Worm (Caenorhabditis elegans): Measurements from ENCODE around the gene srj-53.

The srj-53 gene

DNA sequence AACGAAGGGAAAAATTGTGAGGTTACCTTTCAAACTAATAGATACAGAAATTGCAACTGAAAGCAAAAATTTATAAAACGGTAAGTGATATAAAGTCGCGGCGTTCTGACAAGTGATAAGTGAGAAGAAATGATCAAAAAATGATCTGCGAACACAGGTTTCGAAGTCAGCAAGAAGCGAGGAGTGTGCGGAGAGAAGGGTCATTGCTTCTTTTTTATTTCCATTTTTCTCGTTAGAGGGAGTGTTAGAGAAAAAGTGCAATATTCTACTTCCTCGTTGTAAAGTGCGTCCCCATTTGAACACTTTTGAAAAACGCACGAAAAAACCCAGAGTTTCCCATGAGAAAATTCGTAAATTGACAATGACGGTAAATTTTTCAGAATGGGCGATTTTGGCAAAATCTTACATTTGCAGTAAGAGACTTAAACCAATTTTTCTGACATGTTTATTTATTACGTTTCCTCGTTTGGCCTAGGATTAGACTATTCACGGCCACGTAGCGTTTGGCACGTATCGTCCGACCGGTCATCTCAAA, 17.9 kb downstream of the srj-53 start, which contains the start of the genes fbxa-72 and srx-21:
Gene fbxa-72 (minus strand): TSS at position 204 of the 535 bp plus-strand sequence.
Gene srx-21 (plus strand): TSS at position 485 of the 535 bp plus-strand sequence.
- no peak for TF ChIP-seq zip-8 (tag; optimal IDR thresholded peaks at IDR 0.05)
- no peak for TF ChIP-seq flh-1 (GFP tag; optimal IDR thresholded peaks at IDR 0.05)
- no peak for TF ChIP-seq mab-5 (tag; optimal IDR thresholded peaks at IDR 0.05)
- no peak for TF ChIP-seq nhr-76 (tag; optimal IDR thresholded peaks at IDR 0.05)
- TF ChIP-seq mep-1 (tag; optimal IDR thresholded peaks at IDR 0.05), result no peak
- no peak for TF ChIP-seq unc-62 (GFP tag; optimal IDR thresholded peaks at IDR 0.05)
- TF ChIP-seq cnd-1 (tag; optimal IDR thresholded peaks at IDR 0.05), result no peak
- no peak for TF ChIP-seq ztf-11 (tag; optimal IDR thresholded peaks at IDR 0.05)
- no peak for TF ChIP-seq ceh-83 (GFP tag; optimal IDR thresholded peaks at IDR 0.05)
- no peak for TF ChIP-seq snpc-4 (tag; optimal IDR thresholded peaks at IDR 0.05)
- TF ChIP-seq nhr-28 (tag; optimal IDR thresholded peaks at IDR 0.05), result no peak
- no peak for TF ChIP-seq drap-1 (GFP tag; optimal IDR thresholded peaks at IDR 0.05)
- TF ChIP-seq unc-39 (tag; optimal IDR thresholded peaks at IDR 0.05), result no peak
- no peak for TF ChIP-seq hlh-1 (tag; optimal IDR thresholded peaks at IDR 0.05)

DNA sequence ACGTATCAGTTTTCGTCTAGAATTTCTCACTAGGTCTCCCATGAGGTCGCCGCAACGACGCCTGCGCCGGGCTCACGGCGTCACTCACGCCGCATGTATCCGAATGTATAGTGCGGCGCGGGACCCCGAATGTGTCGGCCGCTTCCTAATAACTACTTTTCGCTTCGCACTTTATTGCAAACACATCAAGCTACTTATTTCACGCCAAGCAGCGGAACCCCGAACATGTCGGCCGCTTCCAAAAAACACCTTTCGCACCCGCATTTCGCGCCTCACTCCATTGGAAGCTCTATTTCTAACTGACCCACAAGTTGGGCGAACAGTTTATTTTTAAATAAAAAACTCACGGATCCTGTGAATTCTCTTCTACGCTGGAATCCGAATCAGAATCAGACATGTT, 18.4 kb downstream of the srj-53 start:
- no peak for TF ChIP-seq blmp-1 (tag; optimal IDR thresholded peaks at IDR 0.05)
- TF ChIP-seq ztf-11 (tag; optimal IDR thresholded peaks at IDR 0.05), result no peak
- TF ChIP-seq hlh-1 (tag; optimal IDR thresholded peaks at IDR 0.05), result no peak
- no peak for TF ChIP-seq unc-39 (tag; optimal IDR thresholded peaks at IDR 0.05)
- no peak for TF ChIP-seq tbx-8 (GFP tag; optimal IDR thresholded peaks at IDR 0.05)
- no peak for TF ChIP-seq pha-4 (tag; optimal IDR thresholded peaks at IDR 0.05)
- TF ChIP-seq mab-5 (tag; optimal IDR thresholded peaks at IDR 0.05), result no peak
- no peak for TF ChIP-seq nhr-12 (tag; optimal IDR thresholded peaks at IDR 0.05)
- TF ChIP-seq elt-1 (tag; optimal IDR thresholded peaks at IDR 0.05; ENCODE audit: borderline replicate concordance, insufficient read depth), result no peak
- TF ChIP-seq M03D4.4 (tag; optimal IDR thresholded peaks at IDR 0.05), result no peak
- no peak for TF ChIP-seq zip-8 (tag; optimal IDR thresholded peaks at IDR 0.05)
- no peak for TF ChIP-seq mep-1 (tag; optimal IDR thresholded peaks at IDR 0.05)
- no peak for TF ChIP-seq ces-1 (GFP tag; optimal IDR thresholded peaks at IDR 0.05)
- TF ChIP-seq ceh-39 (tag; optimal IDR thresholded peaks at IDR 0.05), result no peak
- TF ChIP-seq bed-3 (GFP tag; optimal IDR thresholded peaks at IDR 0.05), result no peak
- TF ChIP-seq nhr-76 (tag; optimal IDR thresholded peaks at IDR 0.05), result no peak
- no peak for TF ChIP-seq unc-62 (GFP tag; optimal IDR thresholded peaks at IDR 0.05)
- TF ChIP-seq nhr-28 (tag; optimal IDR thresholded peaks at IDR 0.05), result no peak
- TF ChIP-seq sptf-1 (tag; optimal IDR thresholded peaks at IDR 0.05), result no peak
- TF ChIP-seq lin-32 (GFP tag; optimal IDR thresholded peaks at IDR 0.05), result no peak

DNA sequence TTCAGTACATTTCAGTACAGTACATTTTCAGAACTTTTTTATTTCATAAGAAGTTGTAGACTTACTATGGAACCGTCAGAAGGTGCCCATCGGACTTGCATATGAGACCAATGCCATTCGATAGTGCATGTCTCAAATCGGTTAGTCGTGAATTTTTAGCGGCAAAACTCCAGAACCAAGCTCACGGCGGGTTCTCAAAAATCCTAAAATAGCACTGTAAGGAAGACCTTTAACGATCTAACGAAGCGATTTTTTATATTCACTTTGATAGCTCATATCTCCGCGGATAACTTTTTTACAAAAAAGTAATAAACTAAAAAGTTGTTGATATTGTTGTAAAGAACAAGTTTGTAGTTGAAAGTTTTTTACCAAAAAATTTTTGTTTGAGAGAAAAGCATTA, 20.3 kb downstream of the srj-53 start, which contains the start of gene sru-25:
Gene sru-25 (minus strand): TSS at position 101 of the 400 bp plus-strand sequence.
- TF ChIP-seq nhr-28 (tag; optimal IDR thresholded peaks at IDR 0.05), result no peak
- no peak for TF ChIP-seq blmp-1 (tag; optimal IDR thresholded peaks at IDR 0.05)
- TF ChIP-seq pha-4 (tag; optimal IDR thresholded peaks at IDR 0.05), result no peak
- TF ChIP-seq mab-5 (tag; optimal IDR thresholded peaks at IDR 0.05), result no peak
- no peak for TF ChIP-seq cnd-1 (tag; optimal IDR thresholded peaks at IDR 0.05)
- TF ChIP-seq ceh-39 (tag; optimal IDR thresholded peaks at IDR 0.05), result no peak
- no peak for TF ChIP-seq tbx-8 (GFP tag; optimal IDR thresholded peaks at IDR 0.05)
- TF ChIP-seq elt-1 (tag; optimal IDR thresholded peaks at IDR 0.05; ENCODE audit: borderline replicate concordance, insufficient read depth), result no peak

DNA sequence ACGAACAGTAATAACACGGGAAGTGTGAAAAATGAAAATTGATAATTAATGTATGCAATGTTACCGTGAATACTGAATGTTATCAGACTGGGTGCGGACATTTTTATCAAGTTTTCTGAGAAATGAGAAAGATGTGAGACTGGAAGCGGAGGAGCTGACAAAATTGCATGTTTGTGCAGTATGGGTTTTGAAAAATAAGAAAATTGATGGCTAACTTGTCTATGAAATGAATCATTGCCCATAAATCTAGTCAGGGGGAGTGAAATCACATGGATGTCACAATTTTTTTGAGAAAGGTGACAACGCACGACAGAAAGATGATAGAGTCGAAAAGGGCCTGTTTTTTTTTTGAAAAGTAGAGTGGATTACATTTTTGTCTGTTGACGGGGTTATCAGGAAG, 23.2 kb downstream of the srj-53 start, which contains the start of gene sru-24:
Gene sru-24 (minus strand): TSS at position 101 of the 400 bp plus-strand sequence.
- TF ChIP-seq lin-13 (tag; optimal IDR thresholded peaks at IDR 0.05), result no peak
- no peak for TF ChIP-seq cnd-1 (tag; optimal IDR thresholded peaks at IDR 0.05)
- TF ChIP-seq unc-120 (tag; optimal IDR thresholded peaks at IDR 0.05; ENCODE audit: poor library complexity, severe bottlenecking), result no peak
- TF ChIP-seq nhr-12 (tag; optimal IDR thresholded peaks at IDR 0.05), result no peak

DNA sequence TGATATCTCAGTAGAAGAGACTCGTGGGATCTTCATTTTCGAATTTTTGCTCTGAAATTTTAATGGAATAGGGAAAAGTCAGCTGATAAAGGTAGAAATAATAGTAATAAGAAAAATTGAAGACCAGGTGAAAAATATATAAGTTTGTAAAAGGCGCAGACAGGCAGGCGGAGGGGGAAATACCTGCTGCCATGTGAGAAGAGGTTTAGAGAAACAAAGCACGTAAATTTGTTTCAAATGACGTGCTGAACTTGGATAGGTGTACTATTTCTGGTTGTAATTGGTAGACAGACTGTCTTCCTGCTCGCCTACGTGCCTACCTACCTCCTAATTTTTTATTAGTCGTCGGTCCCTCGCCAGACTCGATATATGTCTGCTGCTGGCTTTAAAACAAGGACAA, 27.1 kb downstream of the srj-53 start, which contains the start of gene nhr-180:
Gene nhr-180 (minus strand): TSS at position 52 of the 400 bp plus-strand sequence.
- TF ChIP-seq unc-62 (GFP tag; optimal IDR thresholded peaks at IDR 0.05), result no peak
- TF ChIP-seq nhr-76 (tag; optimal IDR thresholded peaks at IDR 0.05), result no peak
- no peak for TF ChIP-seq mab-5 (tag; optimal IDR thresholded peaks at IDR 0.05)
- TF ChIP-seq zip-8 (tag; optimal IDR thresholded peaks at IDR 0.05), result no peak
- no peak for TF ChIP-seq nhr-2 (tag; optimal IDR thresholded peaks at IDR 0.05)
- TF ChIP-seq pha-4 (tag; optimal IDR thresholded peaks at IDR 0.05), result no peak
- TF ChIP-seq ham-2 (GFP tag; optimal IDR thresholded peaks at IDR 0.05), result no peak
- no peak for TF ChIP-seq elt-1 (tag; optimal IDR thresholded peaks at IDR 0.05; ENCODE audit: borderline replicate concordance, insufficient read depth)
- no peak for TF ChIP-seq flh-1 (GFP tag; optimal IDR thresholded peaks at IDR 0.05)
- TF ChIP-seq nhr-12 (tag; optimal IDR thresholded peaks at IDR 0.05), result no peak
- TF ChIP-seq mep-1 (tag; optimal IDR thresholded peaks at IDR 0.05), result no peak
- TF ChIP-seq nhr-237 (tag; optimal IDR thresholded peaks at IDR 0.05), result no peak
- TF ChIP-seq sptf-1 (tag; optimal IDR thresholded peaks at IDR 0.05), result no peak
- no peak for TF ChIP-seq ceh-43 (GFP tag; optimal IDR thresholded peaks at IDR 0.05)
- no peak for TF ChIP-seq M03D4.4 (tag; optimal IDR thresholded peaks at IDR 0.05)
- no peak for TF ChIP-seq ces-1 (GFP tag; optimal IDR thresholded peaks at IDR 0.05)

All from whole organism, mixed stage, embryonic.